1 fruit fly cellular context compared by ENCODE assay signal in the genomic region with DNA sequence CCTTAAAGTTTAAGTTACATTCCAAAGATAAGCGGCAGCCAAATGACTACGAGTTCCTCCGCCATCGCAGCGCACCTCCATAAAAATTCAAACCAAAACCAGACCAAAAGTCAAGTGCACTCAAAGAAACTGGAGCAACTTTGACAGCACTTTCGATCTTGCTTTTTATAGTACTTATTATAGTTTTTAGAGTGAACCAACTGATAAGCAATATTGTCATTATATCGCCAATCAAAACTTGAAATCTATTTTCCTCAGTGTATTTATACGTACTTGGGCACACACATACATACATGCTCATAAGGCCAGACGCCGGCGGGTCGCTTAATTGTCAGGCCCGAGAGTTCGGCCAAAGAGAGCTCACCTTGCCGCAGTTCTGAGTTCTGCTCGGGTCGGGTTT.
TF ChIP-seq lines count a peak whose summit lies in the region.

No protein-coding gene starts in this region.

TF ChIP-seq in whole organism, embryonic, 481 proteins besides CTCF, POLR2A, EP300 and RAD21 (continued from another document):
- TF ChIP-seq CG3838 (GFP tag; optimal IDR thresholded peaks at IDR 0.05; lab: Kevin White, UChicago) (no peak), ro (GFP tag; IDR thresholded peaks at IDR 0.05; lab: Robert Waterston, UW) (peak; percentile 24; the same call in 1 of the 2 replicates), CG15011 (GFP tag; optimal IDR thresholded peaks at IDR 0.05; lab: Kevin White, UChicago) (peak; percentile 47), salm (tag; optimal IDR thresholded peaks at IDR 0.05; lab: Kevin White, UChicago) (peak; percentile 37), psq (GFP tag; optimal IDR thresholded peaks at IDR 0.05; lab: Kevin White, UChicago) (peak; percentile 42), CG13775 (GFP tag; optimal IDR thresholded peaks at IDR 0.05; lab: Kevin White, UChicago) (peak; percentile 79), CG1602 (GFP tag; optimal IDR thresholded peaks at IDR 0.05; lab: Kevin White, UChicago) (peak; percentile 77), CG31365 (tag; optimal IDR thresholded peaks at IDR 0.05; lab: Kevin White, UChicago) (peak; percentile 24), ham (GFP tag; IDR thresholded peaks at IDR 0.05; lab: Robert Waterston, UW) (no peak), Max (GFP tag; optimal IDR thresholded peaks at IDR 0.05; lab: Kevin White, UChicago) (peak; percentile 68), Xrp1 (GFP tag; IDR thresholded peaks at IDR 0.05; lab: Robert Waterston, UW) (peak; percentile 91), Meics (GFP tag; optimal IDR thresholded peaks at IDR 0.05; lab: Kevin White, UChicago) (peak; percentile 15), fd3F (GFP tag; optimal IDR thresholded peaks at IDR 0.05; lab: Kevin White, UChicago) (no peak), CG11085 (GFP tag; IDR thresholded peaks at IDR 0.05; lab: Robert Waterston, UW) (no peak), Gsc (GFP tag; IDR thresholded peaks at IDR 0.05; lab: Robert Waterston, UW) (no peak), Atf-2 (GFP tag; optimal IDR thresholded peaks at IDR 0.05; lab: Kevin White, UChicago) (peak; percentile 78), sens (GFP tag; lab: Kevin White, UChicago) (peak; percentile 96), CG8478 (optimal IDR thresholded peaks at IDR 0.05; lab: Kevin White, UChicago) (no peak), corto (GFP tag; optimal IDR thresholded peaks at IDR 0.05; lab: Kevin White, UChicago) (no peak), Dp (GFP tag; optimal IDR thresholded peaks at IDR 0.05; lab: Kevin White, UChicago) (no peak), jigr1 (GFP tag; IDR thresholded peaks at IDR 0.05; lab: Robert Waterston, UW) (no peak), Stat92E (GFP tag; optimal IDR thresholded peaks at IDR 0.05; lab: Kevin White, UChicago) (peak in 1 of 3 experiments; percentile 14), ase (GFP tag; IDR thresholded peaks at IDR 0.05; lab: Robert Waterston, UW) (peak; percentile 66; the same call in 1 of the 3 replicates), repo (GFP tag; optimal IDR thresholded peaks at IDR 0.05; lab: Kevin White, UChicago) (peak; percentile 68), kah (GFP tag; optimal IDR thresholded peaks at IDR 0.05; lab: Kevin White, UChicago) (peak; percentile 11), fd102C (GFP tag; optimal IDR thresholded peaks at IDR 0.05; lab: Kevin White, UChicago) (peak; percentile 93), Ada2b (GFP tag; IDR thresholded peaks at IDR 0.05; lab: Robert Waterston, UW) (peak; percentile 45; the same call in 1 of the 2 replicates), wek (GFP tag; optimal IDR thresholded peaks at IDR 0.05; lab: Kevin White, UChicago) (peak; percentile 19), crol (GFP tag; IDR thresholded peaks at IDR 0.05; lab: Robert Waterston, UW) (no peak), zfh1 (GFP tag; IDR thresholded peaks at IDR 0.05; lab: Robert Waterston, UW) (peak; percentile 95), pzg (GFP tag; optimal IDR thresholded peaks at IDR 0.05; lab: Kevin White, UChicago) (no peak), crc (GFP tag; optimal IDR thresholded peaks at IDR 0.05; lab: Kevin White, UChicago) (peak; percentile 58), wdn (GFP tag; IDR thresholded peaks at IDR 0.05; lab: Robert Waterston, UW) (no peak), CG12104 (GFP tag; optimal IDR thresholded peaks at IDR 0.05; lab: Kevin White, UChicago) (peak; percentile 67), CG17912 (GFP tag; optimal IDR thresholded peaks at IDR 0.05; lab: Kevin White, UChicago) (no peak), CG8281 (tag; optimal IDR thresholded peaks at IDR 0.05; lab: Kevin White, UChicago) (peak; percentile 22), Nf-YA (GFP tag; IDR thresholded peaks at IDR 0.05; lab: Robert Waterston, UW) (no peak), CG15514 (GFP tag; optimal IDR thresholded peaks at IDR 0.05; lab: Kevin White, UChicago) (no peak), CG42726 (GFP tag; IDR thresholded peaks at IDR 0.05; lab: Robert Waterston, UW; ENCODE audit: partially characterized antibody) (no peak), trh (GFP tag; optimal IDR thresholded peaks at IDR 0.05; lab: Kevin White, UChicago) (peak; percentile 56), Spps (tag; optimal IDR thresholded peaks at IDR 0.05; lab: Kevin White, UChicago) (peak; percentile 83), CG18476 (GFP tag; optimal IDR thresholded peaks at IDR 0.05; lab: Kevin White, UChicago) (peak; percentile 70), vfl (GFP tag; optimal IDR thresholded peaks at IDR 0.05; lab: Kevin White, UChicago) (no peak), CG4424 (GFP tag; optimal IDR thresholded peaks at IDR 0.05; lab: Kevin White, UChicago) (peak; percentile 86), Optix (GFP tag; IDR thresholded peaks at IDR 0.05; lab: Robert Waterston, UW) (peak; percentile 69; the same call in 1 of the 3 replicates), danr (GFP tag; IDR thresholded peaks at IDR 0.05; lab: Robert Waterston, UW) (no peak), CG33557 (GFP tag; optimal IDR thresholded peaks at IDR 0.05; lab: Kevin White, UChicago) (peak; percentile 91), Taf1 (GFP tag; IDR thresholded peaks at IDR 0.05; lab: Robert Waterston, UW) (no peak), Tbp (GFP tag; optimal IDR thresholded peaks at IDR 0.05; lab: Kevin White, UChicago) (no peak), tx (GFP tag; optimal IDR thresholded peaks at IDR 0.05; lab: Kevin White, UChicago) (peak; percentile 64), hbn (GFP tag; IDR thresholded peaks at IDR 0.05; lab: Robert Waterston, UW; ENCODE audit: partially characterized antibody) (no peak), CG17829 (tag; optimal IDR thresholded peaks at IDR 0.05; lab: Kevin White, UChicago) (peak; percentile 93), Med (GFP tag; lab: Kevin White, UChicago) (peak; percentile 93)
TF ChIP-seq in whole organism, embryonic: peak in this region for 325.
